Worm (Caenorhabditis elegans): ENCODE data around the gene C45G9.14.

Gene C45G9.14

DNA sequence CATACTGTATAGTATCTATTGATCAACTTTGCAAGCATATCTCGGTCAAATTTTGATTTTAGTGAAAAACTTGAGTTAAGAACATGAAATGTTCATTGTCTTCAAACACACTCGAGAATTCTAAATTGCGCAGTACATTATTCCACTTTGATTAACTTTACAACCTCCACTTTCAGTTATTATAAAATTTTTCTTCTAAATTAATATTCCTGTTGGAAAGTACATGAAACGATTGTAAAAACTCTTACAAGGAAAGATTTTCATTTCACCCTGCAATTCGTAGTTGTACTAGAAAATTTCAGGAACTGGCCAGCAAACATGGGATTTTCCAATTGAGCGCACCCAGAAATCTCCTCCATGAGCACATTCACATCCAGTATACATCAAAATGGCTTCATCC is at the start of gene C45G9.14:
Gene C45G9.14 (plus strand): TSS at position 301 of the 400 bp plus-strand sequence.
- TF ChIP-seq nhr-25 (tag; optimal IDR thresholded peaks at IDR 0.05) (no peak), nhr-77 (tag; optimal IDR thresholded peaks at IDR 0.05) (no peak), fkh-10 (GFP tag; optimal IDR thresholded peaks at IDR 0.05) (no peak), egl-27 (tag; optimal IDR thresholded peaks at IDR 0.05) (no peak), elt-3 (tag; optimal IDR thresholded peaks at IDR 0.05) (no peak), nhr-23 (tag; optimal IDR thresholded peaks at IDR 0.05) (no peak), snpc-4 (tag; optimal IDR thresholded peaks at IDR 0.05) (no peak), unc-39 (tag; optimal IDR thresholded peaks at IDR 0.05) (no peak), nhr-76 (tag; optimal IDR thresholded peaks at IDR 0.05) (no peak), mdl-1 (tag; optimal IDR thresholded peaks at IDR 0.05) (no peak), jun-1 (tag; optimal IDR thresholded peaks at IDR 0.05) (no peak), nhr-12 (tag; optimal IDR thresholded peaks at IDR 0.05) (no peak), tbx-2 (tag; optimal IDR thresholded peaks at IDR 0.05) (no peak)

ce11 chrIII:4998111-4998859 is 46.5 kb upstream of the C45G9.14 start, which contains the start of gene tmem-131:
TSS of gene tmem-131 (minus strand) at chrIII:4998161.
- TF ChIP-seq ceh-28 (tag; optimal IDR thresholded peaks at IDR 0.05) (peak; percentile 79), nfya-1 (tag; optimal IDR thresholded peaks at IDR 0.05; ENCODE audit: insufficient read depth) (peak; percentile 36), nhr-25 (tag; optimal IDR thresholded peaks at IDR 0.05) (peak; percentile 91), nhr-23 (tag; optimal IDR thresholded peaks at IDR 0.05) (peak; percentile 83), zag-1 (tag; optimal IDR thresholded peaks at IDR 0.05) (no peak), egl-27 (tag; optimal IDR thresholded peaks at IDR 0.05) (no peak)

DNA sequence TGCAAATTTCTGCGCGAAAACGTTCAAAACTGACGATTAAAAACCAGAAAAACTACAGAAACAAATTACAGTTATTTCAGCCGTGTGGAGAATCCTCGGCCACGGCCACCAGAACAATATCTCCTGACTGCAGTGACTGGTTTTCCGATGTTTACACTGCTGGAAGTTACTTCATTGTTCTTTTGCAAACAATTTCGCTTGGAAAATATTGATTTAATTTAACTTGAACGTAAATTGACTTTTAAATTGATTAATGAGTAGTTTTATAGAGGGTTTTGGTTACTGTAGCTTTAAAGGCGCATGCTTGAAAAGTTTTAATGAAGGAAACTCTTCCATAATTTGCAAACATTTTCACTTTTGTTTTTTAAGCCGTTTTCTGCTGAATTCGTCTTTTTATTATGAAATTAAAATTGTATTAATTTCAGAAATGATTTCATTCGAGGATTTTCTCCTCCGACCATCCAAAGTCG is 45.8 kb upstream of the C45G9.14 start, which contains the start of gene smcr-8:
Gene smcr-8 (plus strand): TSS at position 420 of the 470 bp plus-strand sequence.
- TF ChIP-seq nhr-12 (tag; optimal IDR thresholded peaks at IDR 0.05), result no peak
- no peak for TF ChIP-seq eor-1 (tag; optimal IDR thresholded peaks at IDR 0.05)
- TF ChIP-seq nfya-1 (tag; optimal IDR thresholded peaks at IDR 0.05; ENCODE audit: insufficient read depth), result peak; percentile 5
- no peak for TF ChIP-seq ceh-82 (tag; optimal IDR thresholded peaks at IDR 0.05)
- peak; percentile 2 for TF ChIP-seq snpc-4 (tag; optimal IDR thresholded peaks at IDR 0.05)
- TF ChIP-seq fos-1 (tag; optimal IDR thresholded peaks at IDR 0.05), result no peak
- no peak for TF ChIP-seq nhr-43 (tag; optimal IDR thresholded peaks at IDR 0.05; ENCODE audit: poor library complexity, severe bottlenecking)

ce11 chrIII:5002231-5002630 is 42.6 kb upstream of the C45G9.14 start, which contains the start of gene R144.10:
TSS of gene R144.10 (minus strand) at chrIII:5002331.
- TF ChIP-seq nhr-67 (tag; optimal IDR thresholded peaks at IDR 0.05), result no peak
- no peak for TF ChIP-seq zag-1 (tag; optimal IDR thresholded peaks at IDR 0.05)

- TF ChIP-seq hmg-11 (tag; optimal IDR thresholded peaks at IDR 0.05), result no peak
These were observed 40.2 kb upstream of the C45G9.14 start, which contains the start of gene R144.6 for ce11 chrIII:5004621-5005020. TSS of gene R144.6 (minus strand) at chrIII:5004721.

DNA sequence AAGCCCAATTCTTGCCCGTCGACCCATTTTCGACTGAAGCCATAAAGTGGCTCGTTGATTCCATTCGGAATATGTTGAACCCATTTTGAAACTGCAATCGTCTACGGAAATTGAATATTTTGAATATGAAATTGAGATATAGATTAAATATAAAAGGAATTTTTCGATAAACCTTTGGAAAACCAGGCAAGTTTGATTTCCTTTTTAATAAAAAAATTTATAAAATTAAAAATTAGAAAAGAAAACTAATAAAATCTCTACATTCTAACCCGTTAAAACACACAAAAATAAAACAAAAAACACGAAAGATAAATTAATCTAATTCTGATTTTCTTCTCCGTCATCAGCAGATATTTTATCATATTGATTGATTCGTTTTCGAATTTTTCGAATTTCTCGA is 37.9 kb upstream of the C45G9.14 start, which contains the start of gene R144.12:
Gene R144.12 (minus strand): TSS at position 101 of the 400 bp plus-strand sequence.
- TF ChIP-seq fkh-10 (GFP tag; optimal IDR thresholded peaks at IDR 0.05) (no peak), nhr-77 (tag; optimal IDR thresholded peaks at IDR 0.05) (no peak), fkh-2 (tag; optimal IDR thresholded peaks at IDR 0.05) (no peak), hmg-11 (tag; optimal IDR thresholded peaks at IDR 0.05) (no peak), pha-4 (tag; optimal IDR thresholded peaks at IDR 0.05) (no peak), ZK546.5 (tag; optimal IDR thresholded peaks at IDR 0.05) (no peak), ztf-11 (tag; optimal IDR thresholded peaks at IDR 0.05) (no peak), fos-1 (tag; optimal IDR thresholded peaks at IDR 0.05) (no peak), R02D3.7 (tag; optimal IDR thresholded peaks at IDR 0.05) (no peak), elt-2 (tag; optimal IDR thresholded peaks at IDR 0.05) (no peak), zag-1 (tag; optimal IDR thresholded peaks at IDR 0.05) (no peak), ama-1 (optimal IDR thresholded peaks at IDR 0.05) (no peak)
